Worm (Caenorhabditis elegans) whole organism, L1 larva: Measurements from ENCODE around the gene C29A12.22.

Experiments
- fkh-10 ChIP-seq: sonication (generic microtip); optimal IDR thresholded peaks from 2 replicates; lab custom pipeline; 2017; ENCODE audit warnings: missing biosample characterization, missing genetic modification reagents, missing genetic modification characterization
- lin-13 ChIP-seq: fragments of 150-350 bp; optimal IDR thresholded peaks from 2 replicates; lab custom pipeline; 2014; ENCODE audit warnings: missing biosample characterization, missing genetic modification reagents, missing genetic modification characterization
- nhr-12 ChIP-seq: sonication (generic microtip); optimal IDR thresholded peaks from 2 replicates; lab custom pipeline; 2017; ENCODE audit warnings: missing biosample characterization, missing genetic modification characterization
- nhr-28 ChIP-seq: fragments of 150-350 bp; optimal IDR thresholded peaks from 2 replicates; lab custom pipeline; 2014; ENCODE audit warnings: missing biosample characterization, missing genetic modification characterization
- snu-23 ChIP-seq: sonication (generic microtip); optimal IDR thresholded peaks from 2 replicates; lab custom pipeline; 2016; ENCODE audit warnings: missing genetic modification characterization, missing compliant biosample characterization

DNA sequence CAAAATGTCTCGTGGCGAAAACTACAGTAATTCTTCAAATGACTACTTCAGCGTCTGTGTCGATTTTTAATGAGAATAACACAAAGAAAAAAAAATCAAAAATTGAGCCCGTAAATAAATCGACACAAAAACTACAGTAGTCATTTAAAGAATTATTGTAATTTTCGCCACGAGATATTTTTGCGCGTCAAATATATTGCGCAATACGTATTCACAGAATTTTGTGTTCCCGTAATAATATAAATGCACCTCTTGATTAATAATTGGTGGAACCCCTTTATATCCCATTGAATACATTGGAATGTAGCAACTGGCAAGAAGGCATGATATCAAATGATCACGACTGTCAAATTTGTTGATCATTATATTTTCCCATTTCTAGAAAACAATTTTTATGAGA lies 43.0 kb upstream of the C29A12.22 start:
- no peak for TF ChIP-seq snu-23 (GFP tag; lab: Kevin White, UChicago)
- TF ChIP-seq nhr-28 = no peak
- TF ChIP-seq nhr-12 (tag; lab: Kevin White, UChicago) = no peak
- TF ChIP-seq fkh-10 (GFP tag; lab: Kevin White, UChicago) = no peak
- TF ChIP-seq lin-13 (GFP tag; lab: Kevin White, UChicago) = no peak
